Worm (Caenorhabditis elegans) whole organism, L3 larva: ENCODE results near the gene srj-44.

ENCODE experiments used
- aly-2 ChIP-seq: fragments of 150-350 bp; optimal IDR thresholded peaks from 2 replicates; lab custom pipeline; 2014; ENCODE audit warnings: missing biosample characterization, missing genetic modification characterization
- ama-1 ChIP-seq: fragments of 150-350 bp; optimal IDR thresholded peaks from 2 replicates; lab custom pipeline; 2018
- fkh-10 ChIP-seq: sonication (generic microtip); optimal IDR thresholded peaks from 2 replicates; lab custom pipeline; 2017; ENCODE audit warnings: missing biosample characterization, missing genetic modification reagents, missing genetic modification characterization
- lin-15B ChIP-seq: fragments of 150-350 bp; optimal IDR thresholded peaks from 2 replicates; lab custom pipeline; 2014; ENCODE audit warnings: missing biosample characterization, missing genetic modification characterization
- mdl-1 ChIP-seq: fragments of 150-350 bp; optimal IDR thresholded peaks from 2 replicates; lab custom pipeline; 2014; ENCODE audit warnings: missing biosample characterization, missing genetic modification characterization
- nhr-25 ChIP-seq: sonication (generic microtip); optimal IDR thresholded peaks from 2 replicates; lab custom pipeline; 2017; ENCODE audit warnings: missing biosample characterization, missing genetic modification characterization
- nhr-28 ChIP-seq: fragments of 150-350 bp; optimal IDR thresholded peaks from 2 replicates; lab custom pipeline; 2014; ENCODE audit warnings: missing biosample characterization, missing genetic modification characterization
- unc-62 ChIP-seq: fragments of 150-350 bp; sonication (generic microtip); optimal IDR thresholded peaks from 4 replicates; lab custom pipeline; 2014; ENCODE audit warnings: missing biosample characterization, missing genetic modification reagents, missing genetic modification characterization
- ztf-11 ChIP-seq: fragments of 150-350 bp; optimal IDR thresholded peaks from 2 replicates; lab custom pipeline; 2014; ENCODE audit warnings: missing biosample characterization, missing genetic modification characterization

DNA sequence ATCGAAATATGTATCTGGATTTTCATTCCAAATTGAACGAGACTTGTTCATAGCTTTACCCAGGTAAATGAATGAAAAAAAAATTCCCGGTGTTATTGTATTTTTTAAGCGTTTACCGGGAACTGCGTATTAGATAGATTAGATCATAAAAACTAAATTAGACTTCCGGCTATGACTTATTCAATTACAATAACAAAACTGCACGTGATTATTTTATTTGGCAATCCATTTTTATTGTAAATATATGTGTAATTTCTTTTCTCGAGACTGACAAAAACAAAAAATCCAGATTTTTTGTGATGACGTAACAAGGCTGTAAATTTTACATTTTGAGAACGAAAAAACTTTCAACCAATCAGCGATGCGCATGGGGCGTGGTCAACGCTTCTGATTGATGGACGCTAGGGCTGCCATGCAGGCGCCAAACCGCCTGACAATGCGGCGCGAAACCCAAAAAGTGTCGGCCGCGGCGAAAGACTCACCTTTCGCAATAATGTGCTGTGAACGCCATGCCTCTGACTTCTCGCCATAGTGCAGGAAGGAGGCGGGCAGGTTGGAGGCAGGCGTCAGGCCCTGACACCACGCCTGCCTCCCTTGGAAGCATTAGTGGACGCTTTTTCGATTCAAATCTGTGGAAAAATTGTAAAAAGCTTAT lies 23.9 kb downstream of the srj-44 start, which contains the start of gene srh-36:
- TF ChIP-seq nhr-25, result no peak
- TF ChIP-seq aly-2 (tag; lab: Kevin White, UChicago), result no peak
- no peak for TF ChIP-seq ztf-11
- TF ChIP-seq fkh-10, result no peak
- TF ChIP-seq nhr-28 (tag; lab: Kevin White, UChicago), result no peak
- TF ChIP-seq ama-1, result no peak
- TF ChIP-seq lin-15B (tag; lab: Kevin White, UChicago), result no peak
- no peak for TF ChIP-seq mdl-1 (tag; lab: Kevin White, UChicago)
- TF ChIP-seq unc-62 (GFP tag; lab: Kevin White, UChicago), result no peak
